Worm (Caenorhabditis elegans): ENCODE measurements around the gene smf-2.

The smf-2 gene

DNA sequence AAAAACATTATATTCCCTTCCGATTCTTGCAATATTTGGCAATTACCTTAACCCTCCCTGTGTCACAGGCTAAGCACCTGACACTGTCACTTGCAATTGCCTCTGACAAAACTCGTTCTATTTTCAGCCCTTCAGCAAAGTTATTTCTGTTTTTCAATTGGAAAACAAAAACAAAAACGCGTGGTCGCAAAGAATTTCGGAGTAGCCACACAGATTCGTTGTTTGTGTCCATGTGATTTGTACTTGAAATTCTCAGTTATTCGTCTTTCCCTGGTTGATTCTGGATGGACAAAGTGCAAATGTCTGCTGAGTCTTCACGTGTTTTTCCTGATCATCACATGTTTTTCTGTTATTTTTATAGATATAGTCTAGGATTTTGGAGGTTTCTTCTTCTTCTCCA is 17.0 kb upstream of the smf-2 start:
- TF ChIP-seq mbf-1 (tag; optimal IDR thresholded peaks at IDR 0.05) = no peak
- TF ChIP-seq nhr-10 (tag; optimal IDR thresholded peaks at IDR 0.05) = no peak
- peak; percentile 85 for TF ChIP-seq sma-9 (GFP tag; optimal IDR thresholded peaks at IDR 0.05)
- no peak for TF ChIP-seq sma-9 (tag; optimal IDR thresholded peaks at IDR 0.05)
- TF ChIP-seq nhr-23 (tag; optimal IDR thresholded peaks at IDR 0.05) = no peak
- TF ChIP-seq nhr-21 (tag; optimal IDR thresholded peaks at IDR 0.05) = peak; percentile 81
- TF ChIP-seq unc-62 (GFP tag; optimal IDR thresholded peaks at IDR 0.05) = no peak
- peak in 1 of 2 experiments; percentile 27 for TF ChIP-seq mdl-1 (tag; optimal IDR thresholded peaks at IDR 0.05)
- TF ChIP-seq C34F6.9 (tag; optimal IDR thresholded peaks at IDR 0.05) = peak; percentile 57
- TF ChIP-seq alr-1 (tag; optimal IDR thresholded peaks at IDR 0.05) = no peak
- TF ChIP-seq ztf-4 (tag; optimal IDR thresholded peaks at IDR 0.05) = no peak
- no peak for TF ChIP-seq skn-1 (tag; optimal IDR thresholded peaks at IDR 0.05)
- no peak for TF ChIP-seq ceh-16 (tag; optimal IDR thresholded peaks at IDR 0.05)
- TF ChIP-seq gmeb-1 (tag; optimal IDR thresholded peaks at IDR 0.05) = no peak
- TF ChIP-seq unc-55 (GFP tag; optimal IDR thresholded peaks at IDR 0.05) = no peak
- no peak for TF ChIP-seq aly-2 (tag; optimal IDR thresholded peaks at IDR 0.05)
- TF ChIP-seq ztf-1 (GFP tag; conservative IDR thresholded peaks at IDR 0.05) = no peak
- no peak for TF ChIP-seq dmd-4 (tag; optimal IDR thresholded peaks at IDR 0.05)
- no peak for TF ChIP-seq lin-39 (tag; optimal IDR thresholded peaks at IDR 0.05)
- TF ChIP-seq elt-3 (tag; optimal IDR thresholded peaks at IDR 0.05) = no peak
- TF ChIP-seq lsy-2 (tag; optimal IDR thresholded peaks at IDR 0.05) = peak in 1 of 2 experiments; percentile 58
- TF ChIP-seq F13H6.1 (tag; optimal IDR thresholded peaks at IDR 0.05) = peak; percentile 63
- no peak for TF ChIP-seq R02D3.7 (tag; optimal IDR thresholded peaks at IDR 0.05)
- TF ChIP-seq fos-1 (tag; optimal IDR thresholded peaks at IDR 0.05) = no peak
- no peak for TF ChIP-seq egl-27 (tag; optimal IDR thresholded peaks at IDR 0.05)
- TF ChIP-seq ztf-11 (tag; optimal IDR thresholded peaks at IDR 0.05) = no peak
- peak; percentile 83 for TF ChIP-seq nhr-129 (tag; optimal IDR thresholded peaks at IDR 0.05)
- no peak for TF ChIP-seq unc-39 (tag; optimal IDR thresholded peaks at IDR 0.05)
- no peak for TF ChIP-seq snpc-4 (tag; optimal IDR thresholded peaks at IDR 0.05)
- no peak for TF ChIP-seq mab-5 (tag; optimal IDR thresholded peaks at IDR 0.05)
- TF ChIP-seq zag-1 (tag; optimal IDR thresholded peaks at IDR 0.05) = no peak
- no peak for TF ChIP-seq peb-1 (tag; optimal IDR thresholded peaks at IDR 0.05)
- TF ChIP-seq lin-13 (GFP tag; optimal IDR thresholded peaks at IDR 0.05) = no peak
- peak; percentile 70 for TF ChIP-seq nhr-25 (tag; optimal IDR thresholded peaks at IDR 0.05)
- TF ChIP-seq ZK546.5 (tag; optimal IDR thresholded peaks at IDR 0.05) = no peak
- no peak for TF ChIP-seq ama-1 (optimal IDR thresholded peaks at IDR 0.05)
- no peak for TF ChIP-seq Y55F3AM.14 (GFP tag; optimal IDR thresholded peaks at IDR 0.05)
- no peak for TF ChIP-seq blmp-1 (tag; optimal IDR thresholded peaks at IDR 0.05; ENCODE audit: insufficient read depth)
- TF ChIP-seq nhr-77 (tag; optimal IDR thresholded peaks at IDR 0.05) = no peak
- TF ChIP-seq crh-2 (tag; optimal IDR thresholded peaks at IDR 0.05) = peak; percentile 45
- TF ChIP-seq sem-4 (tag; optimal IDR thresholded peaks at IDR 0.05) = no peak
- TF ChIP-seq lin-11 (tag; optimal IDR thresholded peaks at IDR 0.05) = no peak
- TF ChIP-seq nhr-237 (tag; optimal IDR thresholded peaks at IDR 0.05) = no peak
- no peak for TF ChIP-seq ceh-82 (tag; optimal IDR thresholded peaks at IDR 0.05)
- no peak for TF ChIP-seq nhr-11 (tag; optimal IDR thresholded peaks at IDR 0.05)
- TF ChIP-seq nhr-6 (tag; optimal IDR thresholded peaks at IDR 0.05) = no peak
- TF ChIP-seq elt-1 (tag; optimal IDR thresholded peaks at IDR 0.05) = no peak
- TF ChIP-seq sma-3 (GFP tag; optimal IDR thresholded peaks at IDR 0.05) = peak; percentile 65
- TF ChIP-seq nhr-12 (tag; optimal IDR thresholded peaks at IDR 0.05) = no peak

ce11 chrX:6733201-6733600 is 14.7 kb upstream of the smf-2 start, which contains the start of gene R03E9.2:
Gene R03E9.2, minus strand, starts transcription at chrX:6733301.
- TF ChIP-seq ztf-11 (tag; optimal IDR thresholded peaks at IDR 0.05) = no peak
- no peak for TF ChIP-seq C34F6.9 (tag; optimal IDR thresholded peaks at IDR 0.05)
- TF ChIP-seq R02D3.7 (tag; optimal IDR thresholded peaks at IDR 0.05) = no peak
- TF ChIP-seq zag-1 (tag; optimal IDR thresholded peaks at IDR 0.05) = no peak

Data from whole organism, L2 larva.